Fruit fly (Drosophila melanogaster) whole organism, adult: Measurements from ENCODE around the gene CG13137.

Source experiments
- CG11617 ChIP-seq: fragments of 200-800 bp; sonication (Bioruptor generic); optimal IDR thresholded peaks from 2 replicates; lab custom pipeline; 2017; ENCODE audit warnings: mild to moderate bottlenecking, missing biosample characterization, missing genetic modification reagents, missing genetic modification characterization
- CG5204 ChIP-seq: fragments of 200-800 bp; sonication (Bioruptor generic); optimal IDR thresholded peaks from 2 replicates; lab custom pipeline; 2016; ENCODE audit warnings: missing biosample characterization, missing genetic modification characterization
- Clk ChIP-seq: fragments of 200-800 bp; sonication (Bioruptor generic); optimal IDR thresholded peaks from 2 replicates; lab custom pipeline; 2017; ENCODE audit warnings: missing biosample characterization, missing genetic modification characterization
- cic ChIP-seq: fragments of 200-800 bp; sonication (Bioruptor generic); optimal IDR thresholded peaks from 2 replicates; lab custom pipeline; 2017; ENCODE audit warnings: missing biosample characterization, mild to moderate bottlenecking, missing genetic modification characterization, moderate library complexity

DNA sequence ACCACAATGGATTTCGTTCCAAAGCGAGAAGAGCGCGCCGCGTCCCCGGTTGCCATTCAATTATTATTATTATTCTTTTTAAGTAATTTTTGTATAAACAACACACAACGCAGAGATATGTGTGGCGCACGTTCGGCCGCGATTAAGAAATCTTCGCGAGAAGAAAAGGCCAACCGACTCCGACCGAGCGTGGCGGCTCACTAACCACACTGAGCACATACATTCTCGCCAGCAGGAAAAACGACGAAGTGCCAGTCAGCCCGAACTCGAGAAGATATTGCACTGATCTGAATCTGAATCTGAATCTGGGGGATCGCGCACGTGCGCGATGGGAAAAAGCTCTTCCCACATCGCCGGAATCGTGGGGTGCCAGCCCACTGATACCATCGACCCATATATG lies 26.4 kb downstream of the CG13137 start, which contains the start of gene Sur:
- no peak for TF ChIP-seq cic (GFP tag; lab: Kevin White, UChicago)
- TF ChIP-seq Clk (GFP tag; lab: Kevin White, UChicago): no peak
- no peak for TF ChIP-seq CG11617 (GFP tag; lab: Kevin White, UChicago)
- no peak for TF ChIP-seq CG5204 (GFP tag; lab: Kevin White, UChicago)
